Worm (Caenorhabditis elegans) whole organism, mixed stage, embryonic: ENCODE data around the gene npr-5.

Source experiments
- M03D4.4 ChIP-seq: sonication (generic microtip); optimal IDR thresholded peaks from 2 replicates; lab custom pipeline; 2017; ENCODE audit warnings: mild to moderate bottlenecking, missing genetic modification characterization, missing compliant biosample characterization
- blmp-1 ChIP-seq: fragments of 150-350 bp; optimal IDR thresholded peaks from 2 replicates; lab custom pipeline; 2014; ENCODE audit warnings: missing biosample characterization, missing genetic modification characterization
- ces-1 ChIP-seq: fragments of 150-350 bp; optimal IDR thresholded peaks from 2 replicates; lab custom pipeline; 2014; ENCODE audit warnings: missing biosample characterization, missing genetic modification reagents, missing genetic modification characterization
- lin-13 ChIP-seq: fragments of 150-350 bp; optimal IDR thresholded peaks from 2 replicates; lab custom pipeline; 2014; ENCODE audit warnings: missing biosample characterization, missing genetic modification characterization
- mab-5 ChIP-seq: fragments of 150-350 bp; optimal IDR thresholded peaks from 2 replicates; lab custom pipeline; 2014; ENCODE audit warnings: missing biosample characterization, missing genetic modification characterization
- mep-1 ChIP-seq: fragments of 150-350 bp; optimal IDR thresholded peaks from 2 replicates; lab custom pipeline; 2017; ENCODE audit warnings: missing biosample characterization, missing genetic modification reagents, missing genetic modification characterization, inconsistent platforms
- mls-2 ChIP-seq: sonication (generic microtip); optimal IDR thresholded peaks from 2 replicates; lab custom pipeline; 2016; ENCODE audit warnings: mild to moderate bottlenecking, missing genetic modification characterization, moderate library complexity, missing compliant biosample characterization
- nhr-12 ChIP-seq: fragments of 150-350 bp; optimal IDR thresholded peaks from 2 replicates; lab custom pipeline; 2014; ENCODE audit warnings: missing biosample characterization, missing genetic modification characterization
- nhr-237 ChIP-seq: fragments of 150-350 bp; optimal IDR thresholded peaks from 2 replicates; lab custom pipeline; 2014; ENCODE audit warnings: missing biosample characterization, missing genetic modification characterization
- nhr-28 ChIP-seq: fragments of 150-350 bp; optimal IDR thresholded peaks from 2 replicates; lab custom pipeline; 2014; ENCODE audit warnings: missing biosample characterization, missing genetic modification characterization
- nhr-76 ChIP-seq: sonication (generic microtip); optimal IDR thresholded peaks from 2 replicates; lab custom pipeline; 2017; ENCODE audit warnings: missing biosample characterization, missing genetic modification characterization
- snpc-4 ChIP-seq: fragments of 150-350 bp; optimal IDR thresholded peaks from 2 replicates; lab custom pipeline; 2014; ENCODE audit warnings: missing biosample characterization, missing genetic modification characterization
- unc-62 ChIP-seq: fragments of 150-350 bp; optimal IDR thresholded peaks from 2 replicates; lab custom pipeline; 2014; ENCODE audit warnings: missing biosample characterization, missing genetic modification reagents, missing genetic modification characterization
- ztf-11 ChIP-seq: fragments of 150-350 bp; optimal IDR thresholded peaks from 2 replicates; lab custom pipeline; 2014; ENCODE audit warnings: missing biosample characterization, missing genetic modification characterization

DNA sequence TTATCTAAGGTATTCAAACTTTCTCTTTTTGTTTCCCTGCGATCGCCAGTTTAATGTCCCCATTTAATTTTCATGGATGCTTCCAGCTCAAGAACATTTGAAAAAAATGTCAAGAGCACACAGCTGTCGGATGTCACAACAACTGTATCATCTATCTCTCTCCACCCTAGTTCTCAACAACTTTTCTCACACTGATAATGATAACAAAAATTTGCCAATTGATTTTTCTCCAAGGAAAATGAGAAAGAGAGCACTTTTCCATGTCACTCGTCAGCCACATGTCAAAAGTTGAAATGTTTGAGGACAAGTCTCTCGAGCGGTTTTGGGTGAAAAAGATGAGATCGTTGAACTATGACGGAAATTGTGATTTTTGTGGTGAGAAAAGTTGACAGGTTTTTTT is 405 bp downstream of the npr-5 start:
- TF ChIP-seq snpc-4 (tag; lab: Kevin White, UChicago), result no peak
- no peak for TF ChIP-seq lin-13
- peak; percentile 97 for TF ChIP-seq unc-62
- no peak for TF ChIP-seq nhr-12
- no peak for TF ChIP-seq ztf-11 (tag; lab: Kevin White, UChicago)
- TF ChIP-seq nhr-28 (tag; lab: Kevin White, UChicago), result no peak
- TF ChIP-seq nhr-237, result no peak
- no peak for TF ChIP-seq nhr-76 (tag; lab: Kevin White, UChicago)
- no peak for TF ChIP-seq mep-1 (tag; lab: Kevin White, UChicago)
- no peak for TF ChIP-seq mls-2
- TF ChIP-seq ces-1 (GFP tag; lab: Kevin White, UChicago), result no peak
- TF ChIP-seq M03D4.4, result no peak
- TF ChIP-seq mab-5, result no peak
- TF ChIP-seq blmp-1, result no peak
